Fruit fly (Drosophila melanogaster) whole organism, wandering third instar larva: ENCODE data around the gene gl.

Experiments used
- Abd-B ChIP-seq: fragments of >200 bp; optimal IDR thresholded peaks from 2 replicates; lab custom pipeline; 2017; ENCODE audit warnings: missing biosample characterization, missing genetic modification characterization
- CG9705 ChIP-seq: fragments of 200-800 bp; sonication (Bioruptor generic); optimal IDR thresholded peaks from 2 replicates; lab custom pipeline; 2018; ENCODE audit warnings: missing biosample characterization, mild to moderate bottlenecking, missing genetic modification characterization
- Dif ChIP-seq: fragments of 200-275, 200-300 bp; sonication (Bioruptor generic); optimal IDR thresholded peaks from 2 replicates; lab custom pipeline; 2018; ENCODE audit warnings: missing biosample characterization, missing genetic modification characterization; ENCODE audit not compliant: partially characterized antibody
- HLH106 ChIP-seq: fragments of 200-800 bp; optimal IDR thresholded peaks from 3 replicates; lab custom pipeline; 2019; ENCODE audit warnings: missing biosample characterization, mild to moderate bottlenecking, missing genetic modification characterization, moderate library complexity
- Myc ChIP-seq: fragments of >200 bp; optimal IDR thresholded peaks from 2 replicates; lab custom pipeline; 2017
- OdsH ChIP-seq: fragments of 200-800 bp; sonication (Bioruptor generic); optimal IDR thresholded peaks from 2 replicates; lab custom pipeline; 2016; ENCODE audit warnings: missing biosample characterization, mild to moderate bottlenecking, missing genetic modification characterization
- dl ChIP-seq, 2 experiments: fragments of 175-275, 200-275 bp in 1 of 2; fragments of 200-275 bp in 1 of 2; sonication (Bioruptor generic); optimal IDR thresholded peaks; lab custom pipeline; 2018; ENCODE audit warnings: mild to moderate bottlenecking in 2 of 2, missing biosample characterization in 2 of 2, missing genetic modification characterization in 2 of 2, moderate library complexity in 2 of 2; ENCODE audit not compliant: partially characterized antibody in 2 of 2, insufficient read depth in 1 of 2
- lola ChIP-seq: fragments of >200 bp; optimal IDR thresholded peaks from 2 replicates; lab custom pipeline; 2017; ENCODE audit warnings: missing biosample characterization, missing genetic modification characterization
- pan ChIP-seq: fragments of >200 bp; optimal IDR thresholded peaks from 2 replicates; lab custom pipeline; 2017
- psq ChIP-seq: fragments of 200-800 bp; sonication (Bioruptor generic); optimal IDR thresholded peaks from 3 replicates; lab custom pipeline; 2017; ENCODE audit warnings: missing biosample characterization, mild to moderate bottlenecking, missing genetic modification characterization, moderate library complexity
- rgr ChIP-seq: fragments of 200-800 bp; sonication (Bioruptor generic); optimal IDR thresholded peaks from 3 replicates; lab custom pipeline; 2016; ENCODE audit warnings: missing biosample characterization, mild to moderate bottlenecking, missing genetic modification characterization
- sv ChIP-seq: fragments of 200-800 bp; sonication (Bioruptor generic); optimal IDR thresholded peaks from 3 replicates; lab custom pipeline; 2016; ENCODE audit warnings: missing biosample characterization, missing genetic modification characterization
- woc ChIP-seq: sonication (Bioruptor generic); optimal IDR thresholded peaks from 2 replicates; lab custom pipeline; 2016; ENCODE audit warnings: missing biosample characterization, mild to moderate bottlenecking, missing genetic modification characterization

DNA sequence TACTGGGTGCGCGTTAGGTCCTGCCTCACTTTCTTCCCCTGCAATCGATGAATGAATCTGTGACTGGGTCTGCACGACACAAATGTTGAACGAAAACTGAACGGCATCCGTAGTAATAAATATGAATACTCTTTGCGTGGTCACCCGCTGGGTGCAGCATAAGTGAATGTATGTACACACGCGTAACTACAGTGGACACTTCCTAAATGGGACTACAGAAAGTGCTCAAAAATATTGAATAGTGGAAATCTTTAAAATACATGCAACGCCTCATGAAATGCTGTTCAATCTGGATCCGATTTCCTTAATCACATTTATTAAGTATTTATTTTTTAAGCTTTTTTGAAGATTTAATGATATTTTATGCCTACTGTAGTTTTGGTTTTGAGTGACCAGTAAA is 43.7 kb downstream of the gl start, which contains the start of gene naz:
- TF ChIP-seq OdsH (GFP tag; lab: Kevin White, UChicago), result no peak
- TF ChIP-seq psq (GFP tag; lab: Kevin White, UChicago), result no peak
- no peak for TF ChIP-seq Myc (lab: Kevin White, UChicago)
- no peak for TF ChIP-seq CG9705
- no peak for TF ChIP-seq woc (GFP tag; lab: Kevin White, UChicago)
- TF ChIP-seq Dif (GFP tag; lab: Kevin White, UChicago), result no peak
- no peak for TF ChIP-seq HLH106 (tag; lab: Kevin White, UChicago)
- no peak for TF ChIP-seq rgr (GFP tag; lab: Kevin White, UChicago)
- no peak for TF ChIP-seq sv (GFP tag; lab: Kevin White, UChicago)
- TF ChIP-seq pan (lab: Kevin White, UChicago), result no peak
- TF ChIP-seq lola (GFP tag; lab: Kevin White, UChicago), result no peak
- no peak for TF ChIP-seq dl (GFP tag; optimal IDR thresholded peaks at IDR 0.05; lab: Kevin White, UChicago; ENCODE audit: insufficient read depth in 1 of 2, partially characterized antibody in 2 of 2)
- no peak for TF ChIP-seq Abd-B (GFP tag; lab: Kevin White, UChicago)
